Fruit fly (Drosophila melanogaster): Measurements from ENCODE around the gene bbx.

Gene bbx

DNA sequence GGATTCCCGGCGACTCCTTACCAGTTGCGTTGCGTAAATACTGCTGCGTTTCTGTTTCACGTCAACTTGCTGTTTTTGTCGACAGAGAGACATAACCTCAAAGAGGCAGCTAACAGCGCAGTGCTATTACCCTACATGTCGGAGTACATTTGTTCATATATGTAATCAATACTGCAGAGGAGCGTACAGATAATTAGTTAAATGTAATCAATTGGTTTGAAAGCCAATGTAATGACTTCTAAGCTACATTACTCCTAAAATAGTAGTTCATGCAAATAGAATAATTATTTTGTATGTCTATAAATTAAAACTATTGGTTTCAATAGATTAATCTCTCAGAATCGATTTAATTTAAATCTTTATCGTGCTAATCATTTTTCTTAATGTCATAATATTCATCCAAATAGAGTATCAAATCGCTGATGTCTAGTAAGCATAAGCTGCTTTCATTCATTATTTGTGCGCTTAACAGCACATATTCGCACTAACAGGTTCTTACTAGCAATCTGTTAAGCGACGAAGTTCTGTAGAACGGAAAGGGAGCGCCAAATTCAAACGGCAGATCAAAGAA is 43.5 kb upstream of the bbx start, which contains the start of the genes SLIRP1 and anox (continued):
- TF ChIP-seq CG10431 (GFP tag; optimal IDR thresholded peaks at IDR 0.05) (peak; percentile 70), ems (GFP tag; optimal IDR thresholded peaks at IDR 0.05) (peak; percentile 54), PHDP (tag; optimal IDR thresholded peaks at IDR 0.05) (peak; percentile 90), dmrt11E (tag; optimal IDR thresholded peaks at IDR 0.05) (peak; percentile 92), Bdp1 (GFP tag; optimal IDR thresholded peaks at IDR 0.05) (peak; percentile 56), exex (tag; optimal IDR thresholded peaks at IDR 0.05) (peak; percentile 79), crp (GFP tag; optimal IDR thresholded peaks at IDR 0.05) (peak in 1 of 2 experiments; percentile 43), CG14050 (GFP tag; IDR thresholded peaks at IDR 0.05) (peak; percentile 60; the same call in 2 of the 3 replicates), CG1647 (GFP tag; optimal IDR thresholded peaks at IDR 0.05) (peak; percentile 55), dysf (GFP tag; IDR thresholded peaks at IDR 0.05) (peak; percentile 90), HLHmδ (GFP tag; optimal IDR thresholded peaks at IDR 0.05) (no peak), ERR (GFP tag; optimal IDR thresholded peaks at IDR 0.05) (peak; percentile 17), bigmax (GFP tag; optimal IDR thresholded peaks at IDR 0.05) (peak; percentile 98), lov (optimal IDR thresholded peaks at IDR 0.05) (no peak), lov (GFP tag; IDR thresholded peaks at IDR 0.05) (no peak), Sox100B (GFP tag; optimal IDR thresholded peaks at IDR 0.05) (peak; percentile 92), cato (GFP tag; optimal IDR thresholded peaks at IDR 0.05; ENCODE audit: borderline replicate concordance) (peak; percentile 80), odd (GFP tag; optimal IDR thresholded peaks at IDR 0.05) (peak; percentile 83), bcd (GFP tag; optimal IDR thresholded peaks at IDR 0.05) (peak; percentile 90), Ets97D (GFP tag; optimal IDR thresholded peaks at IDR 0.05) (peak; percentile 35), tna (GFP tag; IDR thresholded peaks at IDR 0.05; ENCODE audit: partially characterized antibody) (no peak), CG7271 (tag; optimal IDR thresholded peaks at IDR 0.05) (no peak), Camta (GFP tag; optimal IDR thresholded peaks at IDR 0.05) (peak; percentile 88), wdn (GFP tag; IDR thresholded peaks at IDR 0.05) (peak; percentile 38; the same call in 1 of the 2 replicates), jigr1 (GFP tag; IDR thresholded peaks at IDR 0.05) (0 out of 3 replicates have a peak, but pooled peaks have one; percentile 31), Blimp-1 (GFP tag; optimal IDR thresholded peaks at IDR 0.05) (peak; percentile 78), crol (GFP tag; IDR thresholded peaks at IDR 0.05) (no peak), emc (GFP tag; optimal IDR thresholded peaks at IDR 0.05) (no peak), CG13775 (GFP tag; optimal IDR thresholded peaks at IDR 0.05) (peak; percentile 87), tll (GFP tag; optimal IDR thresholded peaks at IDR 0.05) (peak in 1 of 2 experiments; percentile 29), CG2889 (GFP tag; IDR thresholded peaks at IDR 0.05) (peak; percentile 74; the same call in 2 of the 3 replicates), mirr (GFP tag; optimal IDR thresholded peaks at IDR 0.05) (peak; percentile 58), CG7928 (GFP tag; optimal IDR thresholded peaks at IDR 0.05) (peak; percentile 55), jumu (GFP tag; optimal IDR thresholded peaks at IDR 0.05) (peak; percentile 67), luna (GFP tag; optimal IDR thresholded peaks at IDR 0.05) (peak; percentile 56), nmo (GFP tag; optimal IDR thresholded peaks at IDR 0.05) (peak; percentile 95), fd3F (GFP tag; optimal IDR thresholded peaks at IDR 0.05) (peak; percentile 78), CG34376 (GFP tag; optimal IDR thresholded peaks at IDR 0.05) (peak; percentile 77), Dek (tag; optimal IDR thresholded peaks at IDR 0.05) (peak; percentile 88), kah (GFP tag; optimal IDR thresholded peaks at IDR 0.05) (peak; percentile 3), nerfin-1 (tag; optimal IDR thresholded peaks at IDR 0.05) (peak; percentile 82), CG1832 (GFP tag; optimal IDR thresholded peaks at IDR 0.05) (no peak), tup (GFP tag; optimal IDR thresholded peaks at IDR 0.05) (no peak), pzg (GFP tag; optimal IDR thresholded peaks at IDR 0.05) (peak; percentile 41), eve (GFP tag; optimal IDR thresholded peaks at IDR 0.05) (no peak), Opbp (GFP tag; IDR thresholded peaks at IDR 0.05; ENCODE audit: partially characterized antibody) (no peak), CG7839 (tag; optimal IDR thresholded peaks at IDR 0.05) (peak; percentile 94), fd102C (GFP tag; optimal IDR thresholded peaks at IDR 0.05) (no peak), wek (GFP tag; optimal IDR thresholded peaks at IDR 0.05) (peak; percentile 27)

All from whole organism, embryonic.